Fruit fly (Drosophila melanogaster) whole organism, pupa: ENCODE measurements around the gene CG43816.

ENCODE experiments used
- CG10348 ChIP-seq: fragments of 200-800 bp; sonication (Bioruptor generic); IDR thresholded peaks from 2 replicates; pipeline ENCODE4 v1.3.6; 2022; ENCODE audit warnings: missing biosample characterization, missing genetic modification characterization
- CG12605 ChIP-seq: fragments of 200-800 bp; sonication (Bioruptor generic); IDR thresholded peaks from 2 replicates; pipeline ENCODE4 v1.3.6; 2022; ENCODE audit warnings: missing biosample characterization, missing genetic modification characterization
- CG13204 ChIP-seq: fragments of 200-800 bp; sonication (Bioruptor generic); optimal IDR thresholded peaks from 2 replicates; lab custom pipeline; 2018; ENCODE audit warnings: missing biosample characterization, mild to moderate bottlenecking, missing genetic modification characterization, moderate library complexity
- CG14655 ChIP-seq: fragments of 200-800 bp; sonication (Bioruptor generic); optimal IDR thresholded peaks from 3 replicates; lab custom pipeline; 2017; ENCODE audit warnings: mild to moderate bottlenecking, missing biosample characterization, missing genetic modification reagents, missing genetic modification characterization
- CG15710 ChIP-seq: fragments of 200-800 bp; sonication (Bioruptor generic); optimal IDR thresholded peaks from 2 replicates; lab custom pipeline; 2018; ENCODE audit warnings: missing biosample characterization, mild to moderate bottlenecking, missing genetic modification characterization, moderate library complexity
- CG17806 ChIP-seq: fragments of 200-800 bp; sonication (Bioruptor generic); optimal IDR thresholded peaks from 2 replicates; lab custom pipeline; 2018; ENCODE audit warnings: missing biosample characterization, mild to moderate bottlenecking, missing genetic modification characterization, moderate library complexity
- CG32121 ChIP-seq: fragments of 200-800 bp; sonication (Bioruptor generic); IDR thresholded peaks from 2 replicates; pipeline ENCODE4 v1.3.6; 2022; ENCODE audit warnings: missing biosample characterization, missing genetic modification characterization
- CG34367 ChIP-seq: fragments of 200-800 bp; sonication (Bioruptor generic); optimal IDR thresholded peaks from 2 replicates; lab custom pipeline; 2018; ENCODE audit warnings: missing biosample characterization, mild to moderate bottlenecking, missing genetic modification characterization
- CG4496 ChIP-seq: fragments of 200-800 bp; sonication (Bioruptor generic); IDR thresholded peaks from 3 replicates; pipeline ENCODE4 v1.3.6; 2022; ENCODE audit warnings: missing biosample characterization, missing genetic modification characterization
- CG8159 ChIP-seq: fragments of 200-800 bp; sonication (Bioruptor generic); optimal IDR thresholded peaks from 3 replicates; lab custom pipeline; 2018; ENCODE audit warnings: missing biosample characterization, mild to moderate bottlenecking, missing genetic modification characterization, moderate library complexity
- CG8301 ChIP-seq: fragments of 200-800 bp; sonication (Bioruptor generic); optimal IDR thresholded peaks from 2 replicates; lab custom pipeline; 2018; ENCODE audit warnings: missing biosample characterization, mild to moderate bottlenecking, missing genetic modification characterization
- CG9948 ChIP-seq: fragments of 200-800 bp; sonication (Bioruptor generic); optimal IDR thresholded peaks from 2 replicates; lab custom pipeline; 2018; ENCODE audit warnings: missing biosample characterization, mild to moderate bottlenecking, missing genetic modification characterization, moderate library complexity
- D1 ChIP-seq: fragments of 200-800 bp; sonication (Bioruptor generic); optimal IDR thresholded peaks from 2 replicates; lab custom pipeline; 2018; ENCODE audit warnings: missing biosample characterization, mild to moderate bottlenecking, missing genetic modification characterization, moderate library complexity
- EcR ChIP-seq: fragments of 200-800 bp; sonication (Bioruptor generic); optimal IDR thresholded peaks from 3 replicates; lab custom pipeline; 2019; ENCODE audit warnings: missing biosample characterization, missing genetic modification characterization, mild to moderate bottlenecking, moderate library complexity, missing genetic modification reagents
- Ets98B ChIP-seq: fragments of 200-800 bp; sonication (Bioruptor generic); IDR thresholded peaks from 2 replicates; pipeline ENCODE4 v1.3.6; 2022; ENCODE audit warnings: missing biosample characterization, missing genetic modification characterization
- Pif1A ChIP-seq: fragments of 200-800 bp; sonication (Bioruptor generic); optimal IDR thresholded peaks from 3 replicates; lab custom pipeline; 2016; ENCODE audit warnings: missing biosample characterization, missing genetic modification characterization
- Pif1B ChIP-seq: fragments of 200-800 bp; sonication (Bioruptor generic); optimal IDR thresholded peaks from 3 replicates; lab custom pipeline; 2016; ENCODE audit warnings: missing biosample characterization, missing genetic modification characterization
- Snoo ChIP-seq: fragments of 200-800 bp; sonication (Bioruptor generic); optimal IDR thresholded peaks from 3 replicates; lab custom pipeline; 2017; ENCODE audit warnings: missing biosample characterization, mild to moderate bottlenecking, missing genetic modification characterization, inconsistent platforms
- fd96Ca ChIP-seq: fragments of 200-800 bp; sonication (Bioruptor generic); IDR thresholded peaks from 3 replicates; pipeline ENCODE4 v1.3.6; 2022; ENCODE audit warnings: missing biosample characterization, missing genetic modification characterization
- gl ChIP-seq: fragments of 200-800 bp; sonication (Bioruptor generic); optimal IDR thresholded peaks from 2 replicates; lab custom pipeline; 2018; ENCODE audit warnings: missing biosample characterization, mild to moderate bottlenecking, missing genetic modification characterization
- rn ChIP-seq: fragments of 200-800 bp; sonication (Bioruptor generic); IDR thresholded peaks from 2 replicates; pipeline ENCODE4 v1.3.6; 2022; ENCODE audit warnings: missing biosample characterization, missing genetic modification characterization

Gene CG43816

dm6 chr2L:16006179-16006578 is 2.1 kb downstream of the CG43816 start, which contains the start of gene CG31820:
Gene CG31820 (minus strand): TSS chr2L:16006279.
- no peak for TF ChIP-seq CG8301 (tag; lab: Kevin White, UChicago)
- no peak for TF ChIP-seq CG34367 (tag; lab: Kevin White, UChicago)
- no peak for TF ChIP-seq Pif1B (GFP tag; lab: Kevin White, UChicago)
- TF ChIP-seq CG8159 (tag; lab: Kevin White, UChicago): no peak
- no peak for TF ChIP-seq CG15710
- no peak for TF ChIP-seq Ets98B (GFP tag; lab: Robert Waterston, UW)
- no peak for TF ChIP-seq CG9948 (tag; lab: Kevin White, UChicago)
- TF ChIP-seq fd96Ca (GFP tag; lab: Robert Waterston, UW): no peak
- no peak for TF ChIP-seq CG4496
- no peak for TF ChIP-seq CG14655 (GFP tag; lab: Kevin White, UChicago)
- no peak for TF ChIP-seq CG12605 (GFP tag; lab: Robert Waterston, UW)
- TF ChIP-seq CG13204 (GFP tag; lab: Kevin White, UChicago): no peak
- TF ChIP-seq CG17806 (tag; lab: Kevin White, UChicago): no peak
- TF ChIP-seq CG32121 (GFP tag; lab: Robert Waterston, UW): no peak
- TF ChIP-seq D1: no peak
- no peak for TF ChIP-seq gl (tag; lab: Kevin White, UChicago)
- TF ChIP-seq rn: no peak
- no peak for TF ChIP-seq Pif1A (GFP tag; lab: Kevin White, UChicago)

- no peak for TF ChIP-seq Ets98B (GFP tag; lab: Robert Waterston, UW)
- TF ChIP-seq CG8159 (tag; lab: Kevin White, UChicago): no peak
- no peak for TF ChIP-seq CG9948 (tag; lab: Kevin White, UChicago)
- TF ChIP-seq CG14655 (GFP tag; lab: Kevin White, UChicago): no peak
- TF ChIP-seq CG32121 (GFP tag; lab: Robert Waterston, UW): no peak
- no peak for TF ChIP-seq EcR (GFP tag; lab: Kevin White, UChicago)
- TF ChIP-seq CG34367 (tag; lab: Kevin White, UChicago): no peak
- no peak for TF ChIP-seq CG15710
- TF ChIP-seq CG17806 (tag; lab: Kevin White, UChicago): no peak
- TF ChIP-seq Pif1A (GFP tag; lab: Kevin White, UChicago): no peak
- no peak for TF ChIP-seq gl (tag; lab: Kevin White, UChicago)
- no peak for TF ChIP-seq Snoo (tag; lab: Kevin White, UChicago)
- no peak for TF ChIP-seq CG13204 (GFP tag; lab: Kevin White, UChicago)
- no peak for TF ChIP-seq CG10348 (GFP tag; lab: Robert Waterston, UW)
- no peak for TF ChIP-seq rn
- TF ChIP-seq D1: no peak
- TF ChIP-seq CG12605 (GFP tag; lab: Robert Waterston, UW): no peak
- TF ChIP-seq CG8301 (tag; lab: Kevin White, UChicago): no peak
These were observed 22.6 kb downstream of the CG43816 start for dm6 chr2L:16026693-16027092.

- TF ChIP-seq Ets98B (GFP tag; lab: Robert Waterston, UW): no peak
- TF ChIP-seq, all 21 proteins: peak for 0
These were observed 36.1 kb downstream of the CG43816 start for dm6 chr2L:16040255-16040654.

dm6 chr2L:16041727-16042126 is 37.6 kb downstream of the CG43816 start, which contains the start of the genes BicC and CG45084:
Gene BicC (plus strand): TSS chr2L:16042047.
Gene CG45084 (plus strand): TSS chr2L:16042047.
- TF ChIP-seq CG9948 (tag; lab: Kevin White, UChicago) (no peak), rn (no peak), D1 (no peak), CG10348 (GFP tag; lab: Robert Waterston, UW) (no peak), Pif1B (GFP tag; lab: Kevin White, UChicago) (no peak), CG8301 (tag; lab: Kevin White, UChicago) (no peak), CG8159 (tag; lab: Kevin White, UChicago) (no peak), Ets98B (GFP tag; lab: Robert Waterston, UW) (no peak), fd96Ca (GFP tag; lab: Robert Waterston, UW) (no peak), CG4496 (no peak), CG15710 (no peak), CG12605 (GFP tag; lab: Robert Waterston, UW) (no peak), EcR (GFP tag; lab: Kevin White, UChicago) (no peak), gl (tag; lab: Kevin White, UChicago) (no peak), CG13204 (GFP tag; lab: Kevin White, UChicago) (no peak), CG14655 (GFP tag; lab: Kevin White, UChicago) (no peak), CG17806 (tag; lab: Kevin White, UChicago) (no peak)

dm6 chr2L:16042385-16043071 is 38.4 kb downstream of the CG43816 start:
- TF ChIP-seq Snoo (tag; lab: Kevin White, UChicago) (no peak), CG9948 (tag; lab: Kevin White, UChicago) (no peak), D1 (no peak), fd96Ca (GFP tag; lab: Robert Waterston, UW) (no peak), CG8159 (tag; lab: Kevin White, UChicago) (no peak), CG8301 (tag; lab: Kevin White, UChicago) (no peak), CG13204 (GFP tag; lab: Kevin White, UChicago) (no peak), Pif1A (GFP tag; lab: Kevin White, UChicago) (no peak), CG34367 (tag; lab: Kevin White, UChicago) (no peak), CG14655 (GFP tag; lab: Kevin White, UChicago) (no peak)

dm6 chr2L:16049647-16050046 is 45.5 kb downstream of the CG43816 start, which contains the start of gene beat-Ia:
Gene beat-Ia (plus strand): TSS chr2L:16049965.
- TF ChIP-seq Ets98B (GFP tag; lab: Robert Waterston, UW): no peak
- no peak for TF ChIP-seq Pif1A (GFP tag; lab: Kevin White, UChicago)
- TF ChIP-seq CG10348 (GFP tag; lab: Robert Waterston, UW): no peak
- no peak for TF ChIP-seq Snoo (tag; lab: Kevin White, UChicago)
- 0 out of 2 replicates have a peak, but pooled peaks have one; percentile 45 for TF ChIP-seq CG12605 (GFP tag; lab: Robert Waterston, UW)
